Worm (Caenorhabditis elegans) whole organism, midembryonic: Measurements from ENCODE around the gene K12D12.5.

Source experiments
- T22C8.4 ChIP-seq: fragments of 200-800 bp; sonication (Bioruptor generic); IDR thresholded peaks from 2 replicates; pipeline ENCODE4 v1.3.6; 2022; ENCODE audit warnings: missing genetic modification characterization, missing compliant biosample characterization
- cog-1 ChIP-seq: sonication (generic microtip); optimal IDR thresholded peaks from 2 replicates; lab custom pipeline; 2016; ENCODE audit warnings: missing genetic modification characterization, missing compliant biosample characterization
- flt-1 ChIP-seq: fragments of 200-800 bp; sonication (Bioruptor generic); IDR thresholded peaks from 2 replicates; pipeline ENCODE4 v1.3.6; 2022; ENCODE audit warnings: missing genetic modification characterization, missing compliant biosample characterization
- klf-2 ChIP-seq: fragments of 200-800 bp; sonication (Bioruptor generic); conservative IDR thresholded peaks from 2 replicates; pipeline ENCODE4 v1.3.6; 2022; ENCODE audit warnings: missing genetic modification reagents, missing genetic modification characterization, missing compliant biosample characterization
- med-1 ChIP-seq: sonication (generic microtip); optimal IDR thresholded peaks from 2 replicates; lab custom pipeline; 2017; ENCODE audit warnings: missing genetic modification characterization, mild to moderate bottlenecking, missing compliant biosample characterization, antibody characterized with exemption, missing genetic modification reagents; ENCODE audit not compliant: insufficient read depth
- ref-1 ChIP-seq: fragments of 200-800 bp; sonication (Bioruptor generic); conservative IDR thresholded peaks from 2 replicates; pipeline ENCODE4 v1.3.6; 2022; ENCODE audit warnings: missing genetic modification reagents, missing genetic modification characterization, missing compliant biosample characterization
- tab-1 ChIP-seq: fragments of 200-800 bp; sonication (Bioruptor generic); IDR thresholded peaks from 2 replicates; pipeline ENCODE4 v1.3.6; 2022; ENCODE audit warnings: missing genetic modification characterization, missing compliant biosample characterization
- ztf-23 ChIP-seq: fragments of 200-800 bp; sonication (Bioruptor generic); IDR thresholded peaks from 2 replicates; pipeline ENCODE4 v1.3.6; 2022; ENCODE audit warnings: missing genetic modification reagents, missing genetic modification characterization, missing compliant biosample characterization
- ztf-29 ChIP-seq: fragments of 200-800 bp; sonication (Bioruptor generic); IDR thresholded peaks from 2 replicates; pipeline ENCODE4 v1.3.6; 2022; ENCODE audit warnings: missing genetic modification reagents, missing genetic modification characterization, missing compliant biosample characterization

K12D12.5 gene

ce11 chrII:11843441-11843840 is 17.4 kb upstream of the K12D12.5 start:
- TF ChIP-seq ref-1 (GFP tag; lab: Robert Waterston, UW) (no peak), T22C8.4 (GFP tag; lab: Robert Waterston, UW) (no peak), klf-2 (GFP tag; lab: Robert Waterston, UW) (no peak), med-1 (GFP tag; lab: Kevin White, UChicago) (no peak), flt-1 (GFP tag; lab: Robert Waterston, UW) (no peak), ztf-23 (GFP tag; lab: Robert Waterston, UW) (no peak)

DNA sequence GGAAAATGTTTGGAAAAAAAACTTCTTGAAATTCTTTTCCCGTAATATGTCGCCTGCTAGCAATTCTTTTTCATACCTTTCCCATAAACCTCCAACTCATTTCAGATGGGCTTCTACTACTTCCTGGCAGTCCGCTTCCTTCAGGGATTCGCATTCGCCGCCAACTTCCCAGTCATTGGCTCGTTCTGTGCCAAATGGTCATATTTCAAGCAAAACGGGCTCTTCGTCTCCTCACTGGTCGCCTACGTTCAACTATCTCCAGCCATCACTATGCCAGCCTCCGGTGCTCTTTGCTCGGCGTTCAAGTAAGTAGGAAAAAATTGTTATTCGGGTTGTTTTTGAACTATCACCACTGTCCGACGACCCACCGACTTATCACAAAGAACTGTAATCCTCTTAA is 16.8 kb upstream of the K12D12.5 start:
- TF ChIP-seq med-1 (GFP tag; lab: Kevin White, UChicago), result no peak
- no peak for TF ChIP-seq klf-2 (GFP tag; lab: Robert Waterston, UW)
- no peak for TF ChIP-seq ref-1 (GFP tag; lab: Robert Waterston, UW)
- no peak for TF ChIP-seq T22C8.4 (GFP tag; lab: Robert Waterston, UW)
- TF ChIP-seq tab-1 (GFP tag; lab: Robert Waterston, UW), result no peak
- no peak for TF ChIP-seq cog-1
- TF ChIP-seq ztf-23 (GFP tag; lab: Robert Waterston, UW), result no peak
- TF ChIP-seq ztf-29 (GFP tag; lab: Robert Waterston, UW), result no peak
- no peak for TF ChIP-seq flt-1 (GFP tag; lab: Robert Waterston, UW)

ce11 chrII:11844984-11845383 is 15.8 kb upstream of the K12D12.5 start:
- TF ChIP-seq T22C8.4 (GFP tag; lab: Robert Waterston, UW), result no peak
- TF ChIP-seq tab-1 (GFP tag; lab: Robert Waterston, UW), result no peak
- no peak for TF ChIP-seq klf-2 (GFP tag; lab: Robert Waterston, UW)
- TF ChIP-seq ztf-29 (GFP tag; lab: Robert Waterston, UW), result no peak
- no peak for TF ChIP-seq cog-1
- TF ChIP-seq ztf-23 (GFP tag; lab: Robert Waterston, UW), result no peak

ce11 chrII:11845954-11846353 is 14.9 kb upstream of the K12D12.5 start:
- TF ChIP-seq ref-1 (GFP tag; lab: Robert Waterston, UW) (no peak), ztf-23 (GFP tag; lab: Robert Waterston, UW) (no peak), cog-1 (no peak), T22C8.4 (GFP tag; lab: Robert Waterston, UW) (no peak), klf-2 (GFP tag; lab: Robert Waterston, UW) (no peak), med-1 (GFP tag; lab: Kevin White, UChicago) (no peak), flt-1 (GFP tag; lab: Robert Waterston, UW) (no peak), ztf-29 (GFP tag; lab: Robert Waterston, UW) (no peak), tab-1 (GFP tag; lab: Robert Waterston, UW) (no peak)

DNA sequence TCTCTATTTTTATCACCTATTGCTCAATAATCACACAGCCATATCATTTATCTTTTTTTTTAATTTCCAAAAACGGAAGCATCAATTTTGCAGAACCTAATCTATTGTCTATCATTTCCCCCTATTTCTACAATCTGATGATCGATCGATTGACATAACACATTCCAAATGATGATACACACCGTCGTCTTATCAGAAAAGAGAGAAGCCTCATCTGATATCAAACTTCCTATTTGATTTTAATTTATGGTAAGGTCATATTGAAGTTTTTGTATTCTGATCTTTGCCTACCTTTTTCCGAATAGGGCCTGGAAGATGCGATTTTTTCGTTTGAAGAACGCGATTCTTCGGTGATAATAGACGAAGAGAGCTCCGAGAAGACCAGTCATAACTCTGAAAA is 11.3 kb upstream of the K12D12.5 start:
- TF ChIP-seq ztf-29 (GFP tag; lab: Robert Waterston, UW) (no peak), T22C8.4 (GFP tag; lab: Robert Waterston, UW) (no peak), klf-2 (GFP tag; lab: Robert Waterston, UW) (no peak), ztf-23 (GFP tag; lab: Robert Waterston, UW) (no peak), med-1 (GFP tag; lab: Kevin White, UChicago) (no peak), tab-1 (GFP tag; lab: Robert Waterston, UW) (no peak), cog-1 (no peak), flt-1 (GFP tag; lab: Robert Waterston, UW) (no peak), ref-1 (GFP tag; lab: Robert Waterston, UW) (no peak)

DNA sequence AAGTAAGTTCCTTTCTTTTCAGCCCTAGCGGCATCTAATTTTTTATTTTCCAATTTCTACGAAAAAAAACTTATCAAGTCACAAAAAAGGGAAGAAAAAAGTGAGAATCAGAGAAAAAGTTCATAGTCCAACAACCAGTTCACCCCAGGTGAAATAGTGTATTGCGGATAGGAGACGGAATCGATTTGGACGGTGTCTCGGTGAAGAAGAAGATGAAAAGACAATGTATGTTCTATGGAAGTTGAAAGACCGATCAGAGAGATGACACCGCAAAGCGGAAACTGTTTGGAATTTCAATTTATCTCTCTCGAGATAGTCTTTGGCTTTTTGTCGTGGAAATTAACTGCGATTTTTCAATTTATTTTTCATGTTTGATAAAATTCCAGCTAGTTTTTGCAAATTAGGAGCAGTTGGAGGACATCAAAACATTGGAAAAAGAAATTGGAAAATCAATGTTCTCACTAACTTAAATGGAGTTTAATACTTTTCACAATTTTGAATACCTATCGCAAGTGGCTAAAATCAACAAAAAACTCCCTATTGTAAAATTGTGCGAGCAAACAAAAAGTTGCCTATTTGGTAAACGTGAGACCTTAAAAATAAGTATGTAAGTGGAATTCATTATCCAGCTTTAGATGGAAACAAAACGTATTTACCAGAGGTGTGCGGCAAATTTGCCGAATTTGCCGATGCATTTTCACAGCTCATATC is 8.5 kb upstream of the K12D12.5 start:
- TF ChIP-seq flt-1 (GFP tag; lab: Robert Waterston, UW) (no peak), ztf-23 (GFP tag; lab: Robert Waterston, UW) (no peak), med-1 (GFP tag; lab: Kevin White, UChicago) (no peak), tab-1 (GFP tag; lab: Robert Waterston, UW) (no peak), ztf-29 (GFP tag; lab: Robert Waterston, UW) (no peak), T22C8.4 (GFP tag; lab: Robert Waterston, UW) (no peak), cog-1 (no peak), klf-2 (GFP tag; lab: Robert Waterston, UW) (no peak), ref-1 (GFP tag; lab: Robert Waterston, UW) (no peak)

ce11 chrII:11853108-11853507 is 7.7 kb upstream of the K12D12.5 start:
- no peak for TF ChIP-seq ztf-29 (GFP tag; lab: Robert Waterston, UW)
- TF ChIP-seq klf-2 (GFP tag; lab: Robert Waterston, UW), result no peak

DNA sequence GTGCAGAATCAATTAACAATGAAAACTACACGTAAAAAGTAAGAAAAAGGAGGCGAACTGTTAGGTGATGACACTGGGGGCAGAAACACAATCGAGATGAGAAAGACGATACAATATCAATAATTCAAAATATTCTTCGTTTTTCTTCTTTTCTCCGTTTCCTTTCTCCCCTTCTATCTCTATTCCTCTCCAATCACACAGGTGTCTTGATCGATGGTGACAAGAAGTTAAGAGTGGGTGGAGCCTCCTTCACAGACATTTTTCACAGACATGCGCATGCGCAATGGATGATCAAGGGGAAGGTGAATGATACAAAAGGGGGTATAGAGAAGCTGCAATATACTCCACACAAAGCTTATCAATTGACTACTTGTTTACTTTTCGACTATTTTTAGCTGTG is 6.1 kb upstream of the K12D12.5 start:
- TF ChIP-seq T22C8.4 (GFP tag; lab: Robert Waterston, UW) (no peak), med-1 (GFP tag; lab: Kevin White, UChicago) (no peak), ref-1 (GFP tag; lab: Robert Waterston, UW) (no peak), ztf-23 (GFP tag; lab: Robert Waterston, UW) (no peak), flt-1 (GFP tag; lab: Robert Waterston, UW) (no peak), ztf-29 (GFP tag; lab: Robert Waterston, UW) (no peak), klf-2 (GFP tag; lab: Robert Waterston, UW) (no peak), cog-1 (no peak), tab-1 (GFP tag; lab: Robert Waterston, UW) (no peak)

DNA sequence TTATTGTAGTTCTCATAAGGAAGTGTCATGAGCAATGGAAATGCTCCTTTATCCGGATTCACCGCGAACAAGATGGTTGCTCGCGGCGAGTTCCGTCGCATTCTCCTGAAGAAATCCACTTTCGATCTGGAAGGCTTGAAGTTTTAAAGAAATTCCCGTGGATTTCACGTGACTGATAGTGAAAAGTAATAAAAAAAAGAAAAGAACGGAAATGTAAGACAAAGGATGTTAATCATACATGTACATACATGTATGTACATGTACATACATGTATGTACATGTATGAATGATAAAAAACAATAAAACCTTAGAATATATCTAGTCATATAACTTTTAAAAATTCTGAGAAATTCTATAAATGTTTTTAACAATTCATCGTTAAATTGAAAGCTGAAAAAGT is 4.5 kb upstream of the K12D12.5 start, which contains the start of gene clh-1:
clh-1 (minus strand) TSS at position 101 of the 400 bp plus-strand sequence.
- TF ChIP-seq T22C8.4 (GFP tag; lab: Robert Waterston, UW), result no peak
- TF ChIP-seq ztf-23 (GFP tag; lab: Robert Waterston, UW), result no peak
- no peak for TF ChIP-seq med-1 (GFP tag; lab: Kevin White, UChicago)
- TF ChIP-seq tab-1 (GFP tag; lab: Robert Waterston, UW), result no peak
- no peak for TF ChIP-seq ref-1 (GFP tag; lab: Robert Waterston, UW)
- no peak for TF ChIP-seq klf-2 (GFP tag; lab: Robert Waterston, UW)
- TF ChIP-seq flt-1 (GFP tag; lab: Robert Waterston, UW), result no peak
- TF ChIP-seq cog-1, result no peak
- TF ChIP-seq ztf-29 (GFP tag; lab: Robert Waterston, UW), result no peak
